Worm (Caenorhabditis elegans) whole organism, young adult: ENCODE measurements around the gene F42E11.3.

ENCODE experiments used
- aptf-2 ChIP-seq: fragments of 200-800 bp; sonication (Bioruptor generic); conservative IDR thresholded peaks from 2 replicates; pipeline ENCODE4 v1.3.6; 2022; ENCODE audit warnings: missing genetic modification reagents, missing genetic modification characterization, missing compliant biosample characterization
- cebp-1 ChIP-seq, 2 experiments: fragments of 200-800 bp in 1 of 2; sonication (Bioruptor generic) in 1 of 2; sonication (generic microtip) in 1 of 2; IDR thresholded peaks in 1 of 2; optimal IDR thresholded peaks in 1 of 2; 2 replicates each; pipeline versions ENCODE4 v1.3.6 to Lab custom; 2017 to 2022; ENCODE audit warnings: missing compliant biosample characterization in 2 of 2, missing genetic modification characterization in 2 of 2, mild to moderate bottlenecking in 1 of 2, missing genetic modification reagents in 1 of 2, moderate library complexity in 1 of 2
- dpff-1 ChIP-seq: sonication (generic microtip); optimal IDR thresholded peaks from 2 replicates; lab custom pipeline; 2017; ENCODE audit warnings: mild to moderate bottlenecking, missing genetic modification characterization, missing compliant biosample characterization
- hlh-26 ChIP-seq: fragments of 200-800 bp; sonication (Bioruptor generic); conservative IDR thresholded peaks from 2 replicates; pipeline ENCODE4 v1.3.6; 2022; ENCODE audit warnings: missing genetic modification reagents, missing genetic modification characterization, missing compliant biosample characterization
- madf-3 ChIP-seq: fragments of 200-800 bp; sonication (Bioruptor generic); IDR thresholded peaks from 2 replicates; pipeline ENCODE4 v1.3.6; 2022; ENCODE audit warnings: missing genetic modification reagents, missing genetic modification characterization, missing compliant biosample characterization
- nhr-90 ChIP-seq: sonication (generic microtip); optimal IDR thresholded peaks from 2 replicates; lab custom pipeline; 2016; ENCODE audit warnings: missing genotype, mild to moderate bottlenecking, missing genetic modification characterization, missing compliant biosample characterization
- tlf-1 ChIP-seq: fragments of 200-800 bp; sonication (Bioruptor generic); optimal IDR thresholded peaks from 2 replicates; lab custom pipeline; 2018; ENCODE audit warnings: mild to moderate bottlenecking, missing genetic modification characterization, missing compliant biosample characterization

- TF ChIP-seq dpff-1 (tag; lab: Kevin White, UChicago): no peak
- TF ChIP-seq hlh-26 (GFP tag; lab: Robert Waterston, UW): no peak
- no peak for TF ChIP-seq madf-3
- TF ChIP-seq cebp-1 (GFP tag; IDR thresholded peaks at IDR 0.05; lab: Robert Waterston, UW): no peak
- no peak for TF ChIP-seq cebp-1 (tag; optimal IDR thresholded peaks at IDR 0.05; lab: Kevin White, UChicago)
- no peak for TF ChIP-seq aptf-2 (GFP tag; lab: Robert Waterston, UW)
- TF ChIP-seq nhr-90: no peak
- no peak for TF ChIP-seq tlf-1 (GFP tag; lab: Kevin White, UChicago)
These were observed 8.0 kb upstream of the F42E11.3 start for ce11 chrX:11383359-11383758.
